Worm (Caenorhabditis elegans): ENCODE measurements around the gene C08F11.7.
A peak's percentile ranks its signal among the peaks of the same experiment; 100 is the strongest.

The C08F11.7 gene

DNA sequence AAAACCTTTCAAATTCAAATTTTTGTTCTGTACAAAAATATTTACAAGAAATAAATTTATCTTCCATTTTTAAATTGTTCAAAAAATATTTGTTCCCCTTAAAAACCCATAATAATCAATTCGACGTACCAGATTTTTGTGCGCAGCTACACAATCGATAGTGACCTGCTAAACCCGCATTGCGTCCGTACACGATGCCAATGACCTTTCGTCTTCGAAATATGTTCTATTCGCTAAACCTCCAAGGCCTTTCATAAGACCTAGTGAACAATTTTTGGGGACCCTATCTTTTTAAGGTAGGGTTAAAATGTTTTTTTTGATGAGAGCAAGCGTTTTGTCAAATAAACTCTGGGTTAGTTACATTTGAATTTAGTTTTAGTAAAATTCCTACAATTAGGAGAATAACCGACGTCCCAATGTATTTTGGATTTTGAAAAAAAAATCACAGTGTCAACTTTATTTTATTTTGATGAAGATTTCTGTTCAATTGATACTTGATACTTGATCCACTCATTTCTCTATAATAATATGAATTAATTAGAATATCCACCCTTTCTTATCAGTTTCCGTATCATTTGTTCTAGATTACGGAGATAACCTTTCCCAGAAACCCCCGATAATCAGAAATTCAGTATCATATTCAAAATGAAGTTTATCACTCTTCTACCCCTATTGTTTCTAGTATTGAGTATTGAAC, 35.0 kb upstream of the C08F11.7 start, which contains the start of gene Y45F10B.59 (continued):
- TF ChIP-seq snpc-1.1 (tag; optimal IDR thresholded peaks at IDR 0.05; ENCODE audit: insufficient read depth) (peak; percentile 93), ztf-26 (tag; optimal IDR thresholded peaks at IDR 0.05) (no peak), B0261.1 (tag; optimal IDR thresholded peaks at IDR 0.05) (no peak), Y53F4B.3 (GFP tag; IDR thresholded peaks at IDR 0.05) (no peak), lin-35 (GFP tag; optimal IDR thresholded peaks at IDR 0.05) (no peak), hlh-12 (tag; optimal IDR thresholded peaks at IDR 0.05) (no peak), hsf-1 (GFP tag; IDR thresholded peaks at IDR 0.05) (0 out of 2 replicates have a peak, but pooled peaks have one; percentile 20), T07F8.4 (tag; optimal IDR thresholded peaks at IDR 0.05) (no peak), ZK185.1 (tag; optimal IDR thresholded peaks at IDR 0.05; ENCODE audit: poor library complexity, severe bottlenecking) (no peak), tbp1 (GFP tag; optimal IDR thresholded peaks at IDR 0.05) (peak; percentile 68), snpc-1.3 (tag; optimal IDR thresholded peaks at IDR 0.05; ENCODE audit: insufficient read depth) (peak; percentile 81), F57A8.1 (GFP tag; optimal IDR thresholded peaks at IDR 0.05) (no peak), rcor-1 (GFP tag; IDR thresholded peaks at IDR 0.05) (0 out of 2 replicates have a peak, but pooled peaks have one; percentile 16), sptf-2 (GFP tag; optimal IDR thresholded peaks at IDR 0.05) (no peak), him-1 (tag; optimal IDR thresholded peaks at IDR 0.05) (no peak), let-526 (GFP tag; IDR thresholded peaks at IDR 0.05) (no peak), zfh-2 (GFP tag; conservative IDR thresholded peaks at IDR 0.05) (no peak), repo-1 (tag; optimal IDR thresholded peaks at IDR 0.05) (no peak), snpc-3.4 (tag; optimal IDR thresholded peaks at IDR 0.05) (peak; percentile 84), let-607 (tag; optimal IDR thresholded peaks at IDR 0.05) (no peak)

DNA sequence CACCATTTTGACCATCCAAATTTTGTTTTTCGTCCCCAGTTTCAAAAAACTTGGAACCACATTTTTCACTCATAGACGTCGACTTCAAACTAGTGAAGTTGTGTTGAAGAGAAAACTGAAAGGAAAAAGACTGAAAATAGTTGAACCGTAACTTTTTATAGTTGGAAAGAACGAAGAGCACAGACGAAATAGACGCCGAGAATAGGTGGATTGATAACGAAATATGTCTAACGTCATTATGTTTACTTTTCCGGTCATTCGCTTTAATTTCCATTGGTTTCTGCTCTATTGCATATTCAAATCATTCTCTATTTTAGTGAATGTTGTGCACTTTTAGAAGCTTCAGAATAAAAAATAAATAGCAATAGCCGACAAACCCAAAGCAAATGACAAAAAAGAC, 27.3 kb upstream of the C08F11.7 start, which contains the start of gene C08F11.13:
TSS of gene C08F11.13 (minus strand) at position 138 of the 400 bp plus-strand sequence.
- TF ChIP-seq B0336.3 (GFP tag; IDR thresholded peaks at IDR 0.05) (no peak), akir-1 (GFP tag; optimal IDR thresholded peaks at IDR 0.05) (no peak), nhr-80 (tag; optimal IDR thresholded peaks at IDR 0.05) (peak; percentile 26), zfh-2 (GFP tag; conservative IDR thresholded peaks at IDR 0.05) (no peak), atf-7 (tag; optimal IDR thresholded peaks at IDR 0.05) (no peak), ceh-58 (GFP tag; IDR thresholded peaks at IDR 0.05) (no peak), ztf-6 (GFP tag; IDR thresholded peaks at IDR 0.05) (no peak)

DNA sequence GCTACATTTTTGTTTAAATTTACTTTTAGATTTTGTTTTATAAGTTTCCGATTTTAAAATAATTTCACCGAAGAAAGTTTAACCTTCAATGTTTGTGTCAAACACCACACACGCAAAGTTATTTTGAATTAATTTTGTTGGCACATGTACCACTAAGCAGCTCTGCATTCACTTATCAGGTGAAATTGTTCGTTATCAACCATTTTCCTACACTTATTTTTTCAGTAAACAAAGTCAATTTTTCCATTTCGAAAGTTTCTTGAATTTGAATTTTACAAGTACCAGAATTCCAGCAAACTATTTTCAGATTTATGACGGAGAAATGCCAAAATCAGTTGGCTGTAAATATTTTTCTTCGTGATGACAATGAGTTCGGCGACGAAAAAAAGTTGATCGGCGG, 17.9 kb upstream of the C08F11.7 start, which contains the start of gene C08F11.3:
TSS of gene C08F11.3 (plus strand) at position 301 of the 400 bp plus-strand sequence.
- TF ChIP-seq lin-54 (GFP tag; optimal IDR thresholded peaks at IDR 0.05) (no peak), snpc-1.1 (tag; optimal IDR thresholded peaks at IDR 0.05; ENCODE audit: insufficient read depth) (no peak), let-607 (tag; optimal IDR thresholded peaks at IDR 0.05) (no peak), lin-35 (GFP tag; optimal IDR thresholded peaks at IDR 0.05) (no peak), atf-7 (tag; optimal IDR thresholded peaks at IDR 0.05) (no peak), mel-28 (tag; optimal IDR thresholded peaks at IDR 0.05; ENCODE audit: borderline replicate concordance) (no peak), egrh-3 (GFP tag; IDR thresholded peaks at IDR 0.05) (no peak), ccch-3 (GFP tag; optimal IDR thresholded peaks at IDR 0.05) (no peak), aptf-3 (GFP tag; IDR thresholded peaks at IDR 0.05) (no peak), snpc-1.3 (tag; optimal IDR thresholded peaks at IDR 0.05; ENCODE audit: insufficient read depth) (no peak), unc-130 (GFP tag; optimal IDR thresholded peaks at IDR 0.05) (no peak), xnd-1 (tag; optimal IDR thresholded peaks at IDR 0.05) (no peak), hmg-20 (GFP tag; IDR thresholded peaks at IDR 0.05) (no peak), D2030.7 (GFP tag; IDR thresholded peaks at IDR 0.05) (no peak)

Measured in whole organism, young adult.